Worm (Caenorhabditis elegans) whole organism, L4/young adult: ENCODE results near the gene cey-4.
A peak's percentile ranks its signal among the peaks of the same experiment; 100 is the strongest.

Experiments used
- W03F9.2 ChIP-seq: fragments of 150-350 bp; optimal IDR thresholded peaks from 2 replicates; lab custom pipeline; 2014; ENCODE audit warnings: missing biosample characterization, missing genetic modification characterization
- him-1 ChIP-seq: sonication (generic microtip); optimal IDR thresholded peaks from 2 replicates; lab custom pipeline; 2016; ENCODE audit warnings: missing genotype, missing genetic modification reagents, missing genetic modification characterization, missing compliant biosample characterization

- TF ChIP-seq W03F9.2 (tag; lab: Kevin White, UChicago) (peak; percentile 27), him-1 (tag; lab: Kevin White, UChicago) (no peak)
These were observed 50.1 kb downstream of the cey-4 start for ce11 chrIII:10818364-10818763.
